Worm (Caenorhabditis elegans): ENCODE data around the gene nhr-131.

Gene nhr-131

DNA sequence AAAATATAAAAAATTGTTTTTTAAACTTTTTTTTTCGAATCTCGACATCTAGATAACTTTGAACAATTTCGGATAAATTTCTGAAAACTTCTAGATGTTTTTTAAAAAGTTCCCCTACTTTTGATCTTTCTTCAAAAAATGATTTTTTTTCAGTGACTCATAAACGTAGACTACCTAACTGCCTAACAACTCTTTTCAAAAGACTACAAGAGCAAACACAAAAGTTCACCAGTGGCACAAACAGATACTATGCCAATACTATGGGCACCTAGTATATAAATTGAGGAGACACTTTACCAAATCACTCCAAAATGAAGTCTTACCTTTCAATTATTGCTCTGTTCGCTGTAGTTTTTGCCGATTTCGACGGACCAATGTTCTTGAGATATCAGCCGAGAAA, 9.6 kb downstream of the nhr-131 start, which contains the start of gene srlf-35:
Gene srlf-35 (plus strand): TSS at position 301 of the 400 bp plus-strand sequence.
- TF ChIP-seq him-1 (tag; optimal IDR thresholded peaks at IDR 0.05) (no peak), dao-5 (tag; optimal IDR thresholded peaks at IDR 0.05) (no peak), W03F9.2 (tag; optimal IDR thresholded peaks at IDR 0.05) (no peak)

ce11 chrV:505191-505590, 11.0 kb downstream of the nhr-131 start, which contains the start of gene srlf-19:
Gene srlf-19, plus strand, starts transcription at chrV:505491.
- no peak for TF ChIP-seq dao-5 (tag; optimal IDR thresholded peaks at IDR 0.05)
- no peak for TF ChIP-seq him-1 (tag; optimal IDR thresholded peaks at IDR 0.05)
- no peak for TF ChIP-seq W03F9.2 (tag; optimal IDR thresholded peaks at IDR 0.05)

DNA sequence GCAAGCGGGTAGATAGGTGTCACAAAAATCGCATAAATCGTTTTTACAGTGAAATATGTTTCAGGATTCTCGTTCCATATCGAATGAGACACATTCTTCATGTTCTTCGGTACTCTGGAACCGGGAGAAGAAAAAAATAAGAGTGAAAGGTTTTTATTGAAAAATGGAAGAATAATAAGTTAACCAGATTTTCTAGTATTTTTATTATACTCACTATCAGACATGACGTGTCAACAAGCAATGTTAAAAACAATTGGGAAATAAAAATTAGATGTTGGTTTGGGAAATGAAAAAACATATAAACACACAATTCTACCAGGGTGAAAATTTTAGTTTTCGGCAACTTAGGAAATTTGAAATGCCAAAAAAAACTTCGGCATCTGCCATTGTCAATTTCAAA, 18.2 kb downstream of the nhr-131 start, which contains the start of gene srh-37:
Gene srh-37 (minus strand): TSS at position 101 of the 400 bp plus-strand sequence.
- TF ChIP-seq dao-5 (tag; optimal IDR thresholded peaks at IDR 0.05) (no peak), W03F9.2 (tag; optimal IDR thresholded peaks at IDR 0.05) (no peak), him-1 (tag; optimal IDR thresholded peaks at IDR 0.05) (no peak)

DNA sequence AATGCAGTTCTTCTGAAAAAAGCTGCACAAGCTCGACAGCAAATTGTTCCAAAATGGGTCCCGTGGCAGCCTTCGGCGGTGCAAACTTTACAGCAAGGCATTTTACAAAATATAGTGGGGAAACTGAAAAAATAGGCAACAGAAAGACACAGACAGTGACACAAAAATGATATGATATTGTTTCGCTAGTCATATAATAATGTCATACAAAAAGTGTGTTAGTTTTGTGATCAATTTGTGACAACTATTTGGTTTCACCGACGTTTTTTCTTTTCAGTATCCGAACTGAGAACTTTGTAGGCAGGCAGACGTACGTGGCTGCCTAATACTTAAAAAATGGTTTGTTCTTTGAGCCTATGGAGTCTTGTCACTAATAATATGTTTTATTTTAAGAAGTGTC, 25.3 kb downstream of the nhr-131 start, which contains the start of gene nhr-210:
Gene nhr-210 (minus strand): TSS at position 101 of the 400 bp plus-strand sequence.
- TF ChIP-seq dao-5 (tag; optimal IDR thresholded peaks at IDR 0.05) (no peak), W03F9.2 (tag; optimal IDR thresholded peaks at IDR 0.05) (no peak), him-1 (tag; optimal IDR thresholded peaks at IDR 0.05) (no peak)

DNA sequence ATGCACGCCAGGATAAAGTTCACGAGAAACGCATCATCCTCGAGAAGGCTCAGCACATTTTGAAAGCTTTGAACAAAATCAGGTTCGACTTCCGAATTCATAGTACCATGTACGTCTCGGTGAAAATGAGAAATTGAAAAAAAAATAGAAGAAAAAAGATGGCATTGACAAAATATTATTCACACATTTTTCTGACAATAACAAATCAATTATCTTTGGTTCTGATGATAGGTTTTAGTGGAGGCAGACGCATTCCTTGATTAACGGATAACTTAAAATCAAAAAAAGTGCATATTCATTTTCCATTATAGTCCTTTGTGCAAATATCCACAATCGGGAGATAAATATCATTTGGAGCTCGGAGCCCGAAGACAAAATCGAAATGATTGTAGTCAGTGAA, 27.3 kb downstream of the nhr-131 start, which contains the start of gene srw-107:
Gene srw-107 (minus strand): TSS at position 101 of the 400 bp plus-strand sequence.
- no peak for TF ChIP-seq W03F9.2 (tag; optimal IDR thresholded peaks at IDR 0.05)
- no peak for TF ChIP-seq dao-5 (tag; optimal IDR thresholded peaks at IDR 0.05)
- TF ChIP-seq him-1 (tag; optimal IDR thresholded peaks at IDR 0.05): no peak

- no peak for TF ChIP-seq dao-5 (tag; optimal IDR thresholded peaks at IDR 0.05)
- no peak for TF ChIP-seq W03F9.2 (tag; optimal IDR thresholded peaks at IDR 0.05)
- no peak for TF ChIP-seq him-1 (tag; optimal IDR thresholded peaks at IDR 0.05)
These were observed 29.9 kb downstream of the nhr-131 start, which contains the start of gene lipl-3 for ce11 chrV:524058-524457. Gene lipl-3, minus strand, starts transcription at chrV:524218.

- TF ChIP-seq him-1 (tag; optimal IDR thresholded peaks at IDR 0.05): no peak
- no peak for TF ChIP-seq dao-5 (tag; optimal IDR thresholded peaks at IDR 0.05)
- TF ChIP-seq W03F9.2 (tag; optimal IDR thresholded peaks at IDR 0.05): no peak
These were observed 30.9 kb downstream of the nhr-131 start, which contains the start of gene R11G11.16 for ce11 chrV:525040-525439. Gene R11G11.16, minus strand, starts transcription at chrV:525140.

DNA sequence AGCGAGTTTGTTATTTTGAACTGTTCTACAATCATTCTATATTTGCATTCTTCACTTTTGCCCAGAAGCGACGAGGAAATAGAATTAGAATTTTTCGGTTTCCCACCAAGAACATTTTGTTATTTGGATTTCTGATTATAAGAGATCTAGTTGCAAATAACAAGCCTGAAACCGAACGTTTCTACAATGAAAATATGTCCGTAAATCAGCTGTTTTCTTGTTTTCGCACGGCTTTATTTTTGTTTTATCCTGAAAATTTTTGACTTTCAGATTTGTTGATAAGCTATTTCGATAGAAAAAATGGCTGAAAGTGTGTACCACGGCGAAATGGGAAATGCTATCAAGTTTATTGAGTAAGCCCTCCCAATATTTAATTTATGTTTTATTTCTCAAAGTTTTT, 33.4 kb downstream of the nhr-131 start, which contains the start of gene srw-108:
Gene srw-108 (plus strand): TSS at position 301 of the 400 bp plus-strand sequence.
- TF ChIP-seq W03F9.2 (tag; optimal IDR thresholded peaks at IDR 0.05): no peak

- no peak for TF ChIP-seq him-1 (tag; optimal IDR thresholded peaks at IDR 0.05)
- TF ChIP-seq W03F9.2 (tag; optimal IDR thresholded peaks at IDR 0.05): no peak
- no peak for TF ChIP-seq dao-5 (tag; optimal IDR thresholded peaks at IDR 0.05)
These were observed 37.9 kb downstream of the nhr-131 start, which contains the start of gene nhr-58 for ce11 chrV:532046-532445. Gene nhr-58, plus strand, starts transcription at chrV:532259.

DNA sequence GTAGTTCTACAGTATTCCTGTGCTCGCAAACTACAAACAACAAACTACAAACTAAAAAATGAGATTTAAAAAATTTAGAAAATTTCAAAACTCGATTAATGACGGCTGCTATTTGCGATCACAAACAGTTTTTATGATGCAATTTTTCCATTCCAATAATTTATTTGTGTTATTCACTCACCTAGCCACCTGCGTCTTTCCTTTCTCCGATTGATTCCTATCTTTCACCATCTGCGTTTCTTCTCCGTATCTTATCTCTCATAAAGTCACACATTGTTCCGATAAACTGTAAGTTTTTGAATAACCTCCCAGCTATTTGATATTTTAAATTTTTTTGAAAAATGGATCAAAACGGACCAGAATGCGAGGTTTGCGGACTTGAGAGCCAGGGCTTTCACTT, 40.0 kb downstream of the nhr-131 start, which contains the start of gene nhr-132:
Gene nhr-132 (plus strand): TSS at position 271 of the 400 bp plus-strand sequence.
- TF ChIP-seq dao-5 (tag; optimal IDR thresholded peaks at IDR 0.05) (no peak), W03F9.2 (tag; optimal IDR thresholded peaks at IDR 0.05) (no peak), him-1 (tag; optimal IDR thresholded peaks at IDR 0.05) (no peak)

DNA sequence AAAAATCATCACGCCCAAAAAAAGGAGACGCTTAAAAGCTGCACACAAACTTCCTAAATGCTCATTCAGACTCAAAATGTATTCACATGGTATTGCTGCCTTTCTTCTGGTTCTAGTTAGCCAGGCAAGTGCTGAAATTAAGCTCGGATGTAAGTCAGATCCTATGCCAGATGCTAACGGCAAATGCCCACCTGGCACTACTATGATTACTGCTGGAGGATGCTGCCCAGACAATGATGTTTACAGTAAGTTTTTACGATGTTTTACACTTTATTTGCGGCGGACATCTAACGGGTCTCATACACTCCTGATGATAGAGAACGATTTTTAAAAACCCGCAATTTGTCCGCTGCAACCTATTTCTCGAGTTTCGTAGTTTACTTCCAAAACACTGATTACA, 42.4 kb downstream of the nhr-131 start, which contains the start of gene C14C6.5:
Gene C14C6.5 (plus strand): TSS at position 58 of the 400 bp plus-strand sequence.
- TF ChIP-seq him-1 (tag; optimal IDR thresholded peaks at IDR 0.05) (no peak), dao-5 (tag; optimal IDR thresholded peaks at IDR 0.05) (no peak), W03F9.2 (tag; optimal IDR thresholded peaks at IDR 0.05) (no peak)

DNA sequence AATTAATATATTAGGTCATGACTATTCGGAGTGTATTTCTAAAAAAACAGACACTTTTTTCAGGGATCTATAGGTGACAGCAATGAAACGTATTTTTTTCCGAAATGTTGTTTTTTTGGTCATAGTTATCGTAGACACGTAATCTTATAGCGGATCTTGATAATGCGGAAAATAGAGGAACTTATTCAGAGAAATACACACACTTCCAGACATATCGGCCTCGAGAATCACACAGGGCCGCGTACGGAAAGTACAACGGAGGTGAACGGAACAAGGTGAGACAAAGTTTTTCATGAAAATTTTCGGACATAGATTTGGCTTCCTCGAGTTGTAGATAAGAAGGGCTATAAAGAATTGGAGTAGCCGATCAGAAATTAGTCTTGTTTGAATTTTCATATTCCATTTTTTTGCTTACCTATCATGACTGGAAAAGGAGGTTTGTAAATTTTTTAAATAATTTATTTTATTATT, 44.9 kb downstream of the nhr-131 start, which contains the start of gene nhr-155:
Gene nhr-155 (plus strand): TSS at position 421 of the 471 bp plus-strand sequence.
- TF ChIP-seq W03F9.2 (tag; optimal IDR thresholded peaks at IDR 0.05): no peak
- TF ChIP-seq dao-5 (tag; optimal IDR thresholded peaks at IDR 0.05): no peak
- TF ChIP-seq him-1 (tag; optimal IDR thresholded peaks at IDR 0.05): no peak

DNA sequence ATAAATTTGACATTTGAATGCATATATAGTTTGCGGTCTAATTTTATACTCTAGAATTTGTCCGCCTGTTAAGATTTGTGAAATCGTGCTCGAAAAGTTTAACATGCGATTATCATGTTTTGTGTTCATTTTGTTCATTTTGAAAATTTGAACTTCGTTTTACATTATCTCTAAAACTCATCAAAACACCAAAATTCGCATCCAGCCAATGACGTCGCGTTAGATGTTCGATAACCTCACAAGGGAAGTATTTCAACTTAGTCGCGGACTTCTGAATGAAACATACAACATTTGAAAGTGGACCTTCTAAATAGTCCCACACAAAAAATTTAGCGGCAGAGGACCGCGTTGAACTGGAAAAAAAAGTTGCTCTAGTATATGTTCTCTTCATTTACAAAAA, 47.3 kb downstream of the nhr-131 start:
- TF ChIP-seq him-1 (tag; optimal IDR thresholded peaks at IDR 0.05) (no peak), W03F9.2 (tag; optimal IDR thresholded peaks at IDR 0.05) (no peak), dao-5 (tag; optimal IDR thresholded peaks at IDR 0.05) (no peak)

DNA sequence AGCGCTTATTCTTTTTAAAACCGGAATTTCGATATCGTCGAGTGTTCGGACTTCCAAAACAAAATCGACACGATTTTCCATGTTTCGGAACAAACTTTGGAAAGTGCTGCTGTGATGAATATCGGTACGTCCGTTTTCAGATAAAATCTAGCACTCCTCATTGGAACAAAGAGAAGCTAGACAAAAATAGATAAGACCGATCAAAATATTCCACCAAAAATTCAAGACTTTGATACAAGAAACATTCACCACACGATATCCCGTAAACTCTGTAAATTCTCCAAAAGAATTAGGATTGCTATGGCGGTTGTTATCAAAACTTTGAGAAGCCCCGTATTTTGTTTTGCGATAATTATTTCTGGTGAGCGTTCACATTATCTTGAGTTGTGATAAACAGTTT, 49.0 kb downstream of the nhr-131 start, which contains the start of gene C14C6.3:
Gene C14C6.3 (plus strand): TSS at position 301 of the 400 bp plus-strand sequence.
- TF ChIP-seq dao-5 (tag; optimal IDR thresholded peaks at IDR 0.05) (no peak), him-1 (tag; optimal IDR thresholded peaks at IDR 0.05) (no peak), W03F9.2 (tag; optimal IDR thresholded peaks at IDR 0.05) (no peak)
